Fruit fly (Drosophila melanogaster): ENCODE data around the gene GC.

DNA sequence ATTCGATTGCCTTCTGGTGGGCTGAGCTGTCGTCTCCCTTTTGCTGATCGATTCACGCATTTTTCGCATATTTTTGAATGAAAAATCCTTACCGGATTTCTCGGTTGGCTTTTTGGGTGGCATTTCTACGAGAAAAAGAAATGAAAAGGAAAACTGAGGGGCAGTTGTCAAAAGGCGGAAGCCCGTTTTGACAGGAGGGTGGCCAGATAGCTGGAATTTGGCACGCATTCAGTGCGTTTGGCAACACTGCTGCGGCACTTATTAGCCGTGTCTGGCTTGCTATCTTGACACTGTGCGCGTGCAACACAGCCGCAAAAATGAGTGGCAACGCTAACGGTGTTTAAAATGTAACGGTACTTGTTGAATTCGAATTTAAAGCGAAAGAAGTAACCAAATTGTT lies 39.4 kb upstream of the GC start, which contains the start of gene RpL23A:
- TF ChIP-seq Dfd (GFP tag; optimal IDR thresholded peaks at IDR 0.05): no peak
- TF ChIP-seq ey (GFP tag; optimal IDR thresholded peaks at IDR 0.05): peak; percentile 81
- TF ChIP-seq psq (GFP tag; optimal IDR thresholded peaks at IDR 0.05): peak; percentile 84
- peak; percentile 93 for TF ChIP-seq br (GFP tag; optimal IDR thresholded peaks at IDR 0.05)
- no peak for TF ChIP-seq brk (GFP tag; optimal IDR thresholded peaks at IDR 0.05)
- peak; percentile 92 for TF ChIP-seq h (GFP tag; optimal IDR thresholded peaks at IDR 0.05)
- TF ChIP-seq HLH106 (tag; optimal IDR thresholded peaks at IDR 0.05): peak; percentile 89
- no peak for TF ChIP-seq tai (GFP tag; optimal IDR thresholded peaks at IDR 0.05)
